Fruit fly (Drosophila melanogaster): ENCODE measurements around the gene MED30.

dm6 chr3L:611639-612611, 42.0 kb downstream of the MED30 start:
- TF ChIP-seq CG6808 (GFP tag; optimal IDR thresholded peaks at IDR 0.05): peak; percentile 63
- peak; percentile 84 for TF ChIP-seq CG6854 (GFP tag; optimal IDR thresholded peaks at IDR 0.05)
- TF ChIP-seq Sox102F (GFP tag; optimal IDR thresholded peaks at IDR 0.05): peak; percentile 60
- peak; percentile 72 for TF ChIP-seq Lpt (GFP tag; optimal IDR thresholded peaks at IDR 0.05)
- peak; percentile 65 for TF ChIP-seq CG16779 (tag; optimal IDR thresholded peaks at IDR 0.05)

All from whole organism, prepupa.